Worm (Caenorhabditis elegans) whole organism, early embryonic: ENCODE results near the gene F53B2.8.

Source experiments
- aly-1 ChIP-seq: sonication (generic microtip); optimal IDR thresholded peaks from 2 replicates; lab custom pipeline; 2016; ENCODE audit warnings: missing genetic modification characterization, missing compliant biosample characterization
- ama-1 ChIP-seq: fragments of 150-350 bp; optimal IDR thresholded peaks from 2 replicates; lab custom pipeline; 2014
- ceh-13 ChIP-seq: fragments of 200-800 bp; sonication (Bioruptor generic); optimal IDR thresholded peaks from 2 replicates; lab custom pipeline; 2018; ENCODE audit warnings: mild to moderate bottlenecking, missing genetic modification characterization, missing compliant biosample characterization
- ceh-36 ChIP-seq: sonication (generic microtip); optimal IDR thresholded peaks from 2 replicates; lab custom pipeline; 2016; ENCODE audit warnings: missing genetic modification characterization, inconsistent platforms, missing compliant biosample characterization
- ets-7 ChIP-seq: sonication (generic microtip); optimal IDR thresholded peaks from 2 replicates; lab custom pipeline; 2016; ENCODE audit warnings: missing genotype, missing genetic modification characterization, missing compliant biosample characterization
- flt-1 ChIP-seq: fragments of 200-800 bp; sonication (Bioruptor generic); IDR thresholded peaks from 2 replicates; pipeline ENCODE4 v1.3.6; 2022; ENCODE audit warnings: missing genetic modification characterization, missing compliant biosample characterization
- hmbx-1 ChIP-seq: sonication (generic microtip); optimal IDR thresholded peaks from 2 replicates; lab custom pipeline; 2016; ENCODE audit warnings: mild to moderate bottlenecking, missing genetic modification characterization, missing compliant biosample characterization
- hmg-4 ChIP-seq: fragments of 200-800 bp; sonication (Bioruptor generic); optimal IDR thresholded peaks from 2 replicates; lab custom pipeline; 2018; ENCODE audit warnings: mild to moderate bottlenecking, missing genetic modification characterization, missing compliant biosample characterization
- pes-1 ChIP-seq: fragments of 200-800 bp; sonication (Bioruptor generic); IDR thresholded peaks from 2 replicates; pipeline ENCODE4 v1.3.6; 2022; ENCODE audit warnings: missing genetic modification reagents, missing genetic modification characterization, missing compliant biosample characterization
- scrt-1 ChIP-seq: fragments of 200-800 bp; sonication (Bioruptor generic); IDR thresholded peaks from 2 replicates; pipeline ENCODE4 v1.3.6; 2022; ENCODE audit warnings: missing genetic modification characterization, missing compliant biosample characterization
- tbx-11 ChIP-seq: fragments of 200-800 bp; sonication (Bioruptor generic); IDR thresholded peaks from 2 replicates; pipeline ENCODE4 v1.3.6; 2022; ENCODE audit warnings: missing genetic modification characterization, missing compliant biosample characterization
- tbx-37 ChIP-seq: fragments of 200-800 bp; sonication (Bioruptor generic); conservative IDR thresholded peaks from 2 replicates; pipeline ENCODE4 v1.3.6; 2022; ENCODE audit warnings: missing genetic modification reagents, missing genetic modification characterization, missing compliant biosample characterization
- tra-4 ChIP-seq: sonication (generic microtip); optimal IDR thresholded peaks from 2 replicates; lab custom pipeline; 2017; ENCODE audit warnings: missing genetic modification characterization, missing compliant biosample characterization

- no peak for TF ChIP-seq ceh-36 (tag; lab: Kevin White, UChicago)
- TF ChIP-seq ama-1 (lab: Kevin White, UChicago), result no peak
- no peak for TF ChIP-seq scrt-1 (GFP tag; lab: Robert Waterston, UW)
- TF ChIP-seq tbx-11 (GFP tag; lab: Robert Waterston, UW), result no peak
- no peak for TF ChIP-seq tbx-37
- no peak for TF ChIP-seq pes-1 (GFP tag; lab: Robert Waterston, UW)
- no peak for TF ChIP-seq hmg-4 (GFP tag; lab: Kevin White, UChicago)
- no peak for TF ChIP-seq ets-7 (tag; lab: Kevin White, UChicago)
- TF ChIP-seq tra-4, result no peak
- TF ChIP-seq flt-1 (GFP tag; lab: Robert Waterston, UW), result no peak
- TF ChIP-seq hmbx-1 (tag; lab: Kevin White, UChicago), result no peak
- no peak for TF ChIP-seq ceh-13 (GFP tag; lab: Kevin White, UChicago)
- TF ChIP-seq aly-1 (tag; lab: Kevin White, UChicago), result no peak
Observed at ce11 chrIV:12520150-12520549, 7.0 kb downstream of the F53B2.8 start, which contains the start of gene tsp-4.
